Worm (Caenorhabditis elegans): ENCODE results near the gene F40F8.3.

F40F8.3 gene

DNA sequence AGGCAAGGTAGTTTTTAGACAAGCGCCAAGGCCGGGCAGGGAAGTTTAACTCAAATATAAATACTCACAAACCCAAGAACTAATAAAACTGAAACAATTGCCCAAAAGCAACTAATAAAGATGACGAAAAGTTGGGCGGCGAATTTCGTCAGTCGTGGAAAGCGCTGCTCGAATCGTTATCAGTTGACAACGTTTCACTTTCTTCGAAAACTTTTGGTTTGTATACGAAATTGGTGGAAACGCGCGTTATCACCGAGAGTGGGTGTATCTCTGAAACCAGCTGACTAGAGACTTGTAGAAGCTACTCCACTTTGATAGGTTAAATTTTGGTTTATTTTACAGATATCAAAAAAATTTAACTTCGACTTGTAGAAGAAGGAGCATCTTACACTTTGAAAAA is 24.0 kb downstream of the F40F8.3 start:
- no peak for TF ChIP-seq C38D4.7 (GFP tag; optimal IDR thresholded peaks at IDR 0.05)
- no peak for TF ChIP-seq elt-4 (tag; optimal IDR thresholded peaks at IDR 0.05)
- TF ChIP-seq unc-86 (tag; optimal IDR thresholded peaks at IDR 0.05) = no peak
- TF ChIP-seq fax-1 (tag; optimal IDR thresholded peaks at IDR 0.05) = no peak
- no peak for TF ChIP-seq hlh-30 (tag; optimal IDR thresholded peaks at IDR 0.05; ENCODE audit: insufficient read depth)
- TF ChIP-seq ref-2 (tag; optimal IDR thresholded peaks at IDR 0.05) = no peak
- no peak for TF ChIP-seq fkh-6 (tag; optimal IDR thresholded peaks at IDR 0.05)
- TF ChIP-seq ceh-6 (GFP tag; optimal IDR thresholded peaks at IDR 0.05) = no peak
- no peak for TF ChIP-seq sdc-2 (tag; optimal IDR thresholded peaks at IDR 0.05)
- no peak for TF ChIP-seq elt-2 (tag; optimal IDR thresholded peaks at IDR 0.05)
- TF ChIP-seq F13H6.1 (tag; optimal IDR thresholded peaks at IDR 0.05) = no peak
- TF ChIP-seq T23F11.4 (GFP tag; optimal IDR thresholded peaks at IDR 0.05) = no peak
- TF ChIP-seq ceh-48 (tag; optimal IDR thresholded peaks at IDR 0.05) = no peak

DNA sequence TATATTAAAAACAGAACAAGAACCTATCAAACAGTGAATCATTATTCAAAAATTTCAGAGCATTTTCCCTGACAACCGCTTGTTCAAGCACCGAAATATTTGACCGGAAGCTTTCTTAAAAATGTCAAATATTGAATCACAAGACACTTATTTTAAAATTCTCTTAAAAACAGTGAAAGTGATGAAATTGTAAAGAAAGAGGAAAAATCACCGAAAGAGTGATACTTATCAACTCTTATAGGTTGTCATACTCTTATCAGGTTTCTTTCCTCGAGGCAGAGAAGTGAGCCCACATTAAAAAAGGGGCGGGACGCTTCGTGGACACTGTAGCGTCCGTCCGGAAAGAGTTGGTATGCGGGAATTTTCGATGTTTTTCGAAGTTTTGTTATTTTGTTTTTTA is 24.7 kb downstream of the F40F8.3 start:
- TF ChIP-seq elt-2 (tag; optimal IDR thresholded peaks at IDR 0.05) (peak; percentile 48), pha-4 (tag; optimal IDR thresholded peaks at IDR 0.05) (no peak)

DNA sequence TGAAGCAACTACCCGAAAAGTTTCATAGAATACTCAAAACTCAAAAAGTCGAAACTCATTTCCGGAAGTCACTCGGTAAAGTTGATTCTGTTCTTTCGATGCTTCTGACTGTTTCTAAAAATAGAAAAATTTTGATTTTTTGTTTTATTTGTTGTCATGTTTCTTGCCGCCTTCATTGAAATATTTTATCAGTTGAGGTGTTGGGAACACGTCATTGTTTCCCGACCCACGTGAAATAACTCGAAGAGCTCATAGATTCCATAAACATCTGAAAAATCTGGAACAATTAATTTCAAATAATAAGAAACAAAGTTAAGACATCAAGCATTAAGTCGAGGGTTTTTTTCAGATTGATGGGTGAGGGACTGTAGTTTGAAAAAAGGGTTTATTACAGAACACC is 25.9 kb downstream of the F40F8.3 start:
- TF ChIP-seq ref-2 (tag; optimal IDR thresholded peaks at IDR 0.05) = no peak
- TF ChIP-seq ceh-48 (tag; optimal IDR thresholded peaks at IDR 0.05) = no peak
- TF ChIP-seq gmeb-2 (tag; optimal IDR thresholded peaks at IDR 0.05) = no peak
- no peak for TF ChIP-seq ceh-2 (tag; optimal IDR thresholded peaks at IDR 0.05)
- no peak for TF ChIP-seq hlh-8 (tag; optimal IDR thresholded peaks at IDR 0.05)
- TF ChIP-seq mec-3 (tag; optimal IDR thresholded peaks at IDR 0.05; ENCODE audit: borderline replicate concordance) = no peak
- no peak for TF ChIP-seq tbx-7 (tag; optimal IDR thresholded peaks at IDR 0.05)
- no peak for TF ChIP-seq K02D7.2 (tag; optimal IDR thresholded peaks at IDR 0.05)

DNA sequence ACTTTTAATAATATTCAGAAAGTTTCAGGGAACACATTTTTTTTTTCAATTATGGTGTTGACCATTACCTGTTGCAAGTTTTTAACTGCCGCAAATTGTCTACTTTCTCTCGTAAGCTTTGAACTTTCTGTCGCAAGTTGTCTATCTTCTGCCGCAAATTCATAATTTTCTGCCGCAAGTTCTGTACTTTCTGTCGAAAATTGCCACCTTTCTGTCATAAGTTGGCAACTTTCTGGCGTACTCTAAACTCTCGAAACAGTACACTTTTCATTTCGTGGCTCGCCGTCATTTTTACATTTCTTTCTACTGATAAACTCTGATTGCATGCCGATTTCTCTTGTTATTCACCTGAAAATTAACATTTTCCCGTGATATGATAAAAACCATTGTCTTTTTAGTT is 26.3 kb downstream of the F40F8.3 start:
- TF ChIP-seq ama-1 (optimal IDR thresholded peaks at IDR 0.05) (no peak), pha-2 (tag; optimal IDR thresholded peaks at IDR 0.05) (no peak), ztf-16 (tag; optimal IDR thresholded peaks at IDR 0.05) (no peak), ceh-31 (tag; optimal IDR thresholded peaks at IDR 0.05) (no peak), lin-11 (tag; optimal IDR thresholded peaks at IDR 0.05) (no peak)

DNA sequence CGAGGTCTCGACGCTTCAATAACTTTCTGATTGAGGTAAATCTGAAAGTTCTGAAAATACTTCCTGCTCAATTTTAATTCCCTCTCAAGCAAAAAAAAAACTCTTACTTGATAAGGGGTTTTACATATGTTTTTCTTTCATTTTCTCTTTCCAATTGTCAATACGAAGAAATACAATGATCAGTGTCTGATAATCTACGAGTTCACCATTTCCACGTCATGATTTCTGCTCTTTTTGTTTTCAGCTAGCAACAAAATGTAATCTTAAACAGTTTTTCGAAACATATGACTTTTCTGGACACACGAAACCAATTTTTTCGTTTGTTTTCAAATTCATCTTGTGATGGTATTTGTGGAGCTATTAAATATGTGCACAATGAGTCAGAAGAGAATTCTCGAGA is 27.1 kb downstream of the F40F8.3 start:
- TF ChIP-seq sox-2 (GFP tag; IDR thresholded peaks at IDR 0.05) (no peak), gmeb-2 (tag; optimal IDR thresholded peaks at IDR 0.05) (no peak), ceh-30 (tag; optimal IDR thresholded peaks at IDR 0.05) (no peak), pqm-1 (tag; optimal IDR thresholded peaks at IDR 0.05) (no peak), unc-86 (tag; optimal IDR thresholded peaks at IDR 0.05) (no peak), ceh-34 (tag; optimal IDR thresholded peaks at IDR 0.05) (no peak), npax-4 (tag; optimal IDR thresholded peaks at IDR 0.05) (no peak), pha-4 (tag; optimal IDR thresholded peaks at IDR 0.05) (no peak), dve-1 (tag; optimal IDR thresholded peaks at IDR 0.05) (no peak), ceh-31 (tag; optimal IDR thresholded peaks at IDR 0.05) (no peak), K02D7.2 (tag; optimal IDR thresholded peaks at IDR 0.05) (no peak), elt-2 (tag; optimal IDR thresholded peaks at IDR 0.05) (no peak), tbx-2 (tag; optimal IDR thresholded peaks at IDR 0.05) (no peak), fkh-10 (GFP tag; optimal IDR thresholded peaks at IDR 0.05) (no peak), madf-2 (tag; optimal IDR thresholded peaks at IDR 0.05) (no peak), fkh-6 (tag; optimal IDR thresholded peaks at IDR 0.05) (no peak), C08G9.2 (tag; optimal IDR thresholded peaks at IDR 0.05) (no peak), K09A11.1 (tag; optimal IDR thresholded peaks at IDR 0.05; ENCODE audit: insufficient read depth) (no peak)
